Fruit fly (Drosophila melanogaster): ENCODE data around the gene mRpL38.
A peak's percentile ranks its signal among the peaks of the same experiment; 100 is the strongest.

Gene mRpL38

dm6 chrX:14233843-14234337 is 7.8 kb downstream of the mRpL38 start, which contains the start of gene CG42271 (continued):
- no peak for TF ChIP-seq CG12942 (GFP tag; optimal IDR thresholded peaks at IDR 0.05)
- TF ChIP-seq CG10462 (GFP tag; optimal IDR thresholded peaks at IDR 0.05) = no peak
- no peak for TF ChIP-seq sens-2 (GFP tag; IDR thresholded peaks at IDR 0.05)
- no peak for TF ChIP-seq Dip3 (GFP tag; optimal IDR thresholded peaks at IDR 0.05)
- no peak for TF ChIP-seq Mad (GFP tag; optimal IDR thresholded peaks at IDR 0.05)
- TF ChIP-seq CG16813 (GFP tag; IDR thresholded peaks at IDR 0.05; ENCODE audit: partially characterized antibody) = peak; percentile 95
- no peak for TF ChIP-seq Mrtf (GFP tag; IDR thresholded peaks at IDR 0.05)
- TF ChIP-seq CG15601 (tag; optimal IDR thresholded peaks at IDR 0.05) = peak; percentile 41
- TF ChIP-seq jigr1 (GFP tag; IDR thresholded peaks at IDR 0.05) = no peak
- no peak; the same call in 2 of the 3 replicates for TF ChIP-seq croc (GFP tag; conservative IDR thresholded peaks at IDR 0.05)
- TF ChIP-seq Hey (tag; optimal IDR thresholded peaks at IDR 0.05) = no peak
- no peak for TF ChIP-seq Drgx (GFP tag; IDR thresholded peaks at IDR 0.05)
- TF ChIP-seq CG7745 (tag; optimal IDR thresholded peaks at IDR 0.05) = no peak
- no peak for TF ChIP-seq dan (GFP tag; IDR thresholded peaks at IDR 0.05)
- no peak for TF ChIP-seq ssp (GFP tag; IDR thresholded peaks at IDR 0.05)
- no peak for TF ChIP-seq gfzf (GFP tag; optimal IDR thresholded peaks at IDR 0.05)
- TF ChIP-seq CG10565 (GFP tag; optimal IDR thresholded peaks at IDR 0.05) = no peak
- no peak for TF ChIP-seq CG2875 (GFP tag; optimal IDR thresholded peaks at IDR 0.05)
- TF ChIP-seq Hr3 (GFP tag; optimal IDR thresholded peaks at IDR 0.05) = peak; percentile 46
- peak; percentile 5 for TF ChIP-seq ewg (GFP tag; optimal IDR thresholded peaks at IDR 0.05)
- TF ChIP-seq Chrac-16 (GFP tag; optimal IDR thresholded peaks at IDR 0.05) = peak; percentile 37
- no peak for TF ChIP-seq sd (tag; optimal IDR thresholded peaks at IDR 0.05)
- TF ChIP-seq CG13624 (GFP tag; optimal IDR thresholded peaks at IDR 0.05) = no peak
- TF ChIP-seq wek (GFP tag; optimal IDR thresholded peaks at IDR 0.05) = no peak
- no peak for TF ChIP-seq MTF-1 (GFP tag; optimal IDR thresholded peaks at IDR 0.05; ENCODE audit: borderline replicate concordance)
- TF ChIP-seq CG6765 (GFP tag; optimal IDR thresholded peaks at IDR 0.05) = no peak
- TF ChIP-seq org-1 (GFP tag; optimal IDR thresholded peaks at IDR 0.05) = no peak
- TF ChIP-seq CkIIα-i1 (GFP tag; IDR thresholded peaks at IDR 0.05) = no peak
- peak; percentile 25 for TF ChIP-seq CG6813 (GFP tag; optimal IDR thresholded peaks at IDR 0.05)
- TF ChIP-seq CG1792 (GFP tag; optimal IDR thresholded peaks at IDR 0.05) = no peak
- TF ChIP-seq odd (GFP tag; optimal IDR thresholded peaks at IDR 0.05) = peak; percentile 7
- TF ChIP-seq CG1647 (GFP tag; optimal IDR thresholded peaks at IDR 0.05) = no peak
- TF ChIP-seq Dp (GFP tag; optimal IDR thresholded peaks at IDR 0.05) = peak; percentile 9
- TF ChIP-seq BEAF-32 (GFP tag; optimal IDR thresholded peaks at IDR 0.05) = peak; percentile 82
- TF ChIP-seq stc (GFP tag; IDR thresholded peaks at IDR 0.05) = no peak
- no peak for TF ChIP-seq aop (GFP tag; IDR thresholded peaks at IDR 0.05)
- no peak for TF ChIP-seq CG2678 (tag; optimal IDR thresholded peaks at IDR 0.05)
- TF ChIP-seq cwo (GFP tag; optimal IDR thresholded peaks at IDR 0.05) = no peak
- no peak for TF ChIP-seq abd-A (tag; optimal IDR thresholded peaks at IDR 0.05)
- no peak for TF ChIP-seq cad (GFP tag; optimal IDR thresholded peaks at IDR 0.05)
- peak; percentile 56 for TF ChIP-seq CG10267 (tag; optimal IDR thresholded peaks at IDR 0.05)
- TF ChIP-seq inv (GFP tag; IDR thresholded peaks at IDR 0.05; ENCODE audit: partially characterized antibody) = peak; percentile 95
- peak; percentile 21 for TF ChIP-seq CG10147 (GFP tag; optimal IDR thresholded peaks at IDR 0.05)
- TF ChIP-seq ems (GFP tag; optimal IDR thresholded peaks at IDR 0.05) = no peak
- TF ChIP-seq CG6654 (GFP tag; optimal IDR thresholded peaks at IDR 0.05) = no peak
- TF ChIP-seq CG1024 (GFP tag; IDR thresholded peaks at IDR 0.05) = no peak
- TF ChIP-seq CG10543 (GFP tag; optimal IDR thresholded peaks at IDR 0.05) = peak; percentile 60
- TF ChIP-seq TFAM (GFP tag; optimal IDR thresholded peaks at IDR 0.05) = no peak
- peak; percentile 89 for TF ChIP-seq zen2 (GFP tag; IDR thresholded peaks at IDR 0.05; ENCODE audit: partially characterized antibody)
- peak; percentile 42 for TF ChIP-seq CG18599 (GFP tag; optimal IDR thresholded peaks at IDR 0.05)

All from whole organism, embryonic.